Fruit fly (Drosophila melanogaster) whole organism, embryonic: ENCODE data around the gene CG5515.

Experiments used
- ATbp ChIP-seq: fragments of 200-800 bp; sonication (Bioruptor generic); optimal IDR thresholded peaks from 2 replicates; lab custom pipeline; 2017; ENCODE audit warnings: missing biosample characterization, mild to moderate bottlenecking, missing genetic modification characterization, missing genetic modification reagents
- Ada2b ChIP-seq: fragments of 200-800 bp; sonication (Bioruptor generic); IDR thresholded peaks from 2 replicates; pipeline ENCODE4 v1.3.6; 2022; ENCODE audit warnings: missing biosample characterization, missing genetic modification characterization
- CG10147 ChIP-seq: fragments of 200-800 bp; sonication (Bioruptor generic); optimal IDR thresholded peaks from 2 replicates; lab custom pipeline; 2019; ENCODE audit warnings: missing biosample characterization, mild to moderate bottlenecking, missing genetic modification characterization, moderate library complexity
- CG10565 ChIP-seq: fragments of 200-800 bp; sonication (Bioruptor generic); optimal IDR thresholded peaks from 3 replicates; lab custom pipeline; 2016; ENCODE audit warnings: missing biosample characterization, mild to moderate bottlenecking, missing genetic modification characterization
- CG11695 ChIP-seq: fragments of 200-800 bp; sonication (Bioruptor generic); IDR thresholded peaks from 3 replicates; pipeline ENCODE4 v1.3.6; 2022; ENCODE audit warnings: missing biosample characterization, missing genetic modification characterization
- CG11696 ChIP-seq: fragments of 200-800 bp; sonication (Bioruptor generic); IDR thresholded peaks from 2 replicates; pipeline ENCODE4 v1.3.6; 2022; ENCODE audit warnings: missing biosample characterization, missing genetic modification characterization
- CG12391 ChIP-seq: fragments of 200-800 bp; sonication (Bioruptor generic); optimal IDR thresholded peaks from 3 replicates; lab custom pipeline; 2018; ENCODE audit warnings: missing biosample characterization, mild to moderate bottlenecking, missing genetic modification characterization, moderate library complexity
- CG1602 ChIP-seq: fragments of 200-800 bp; sonication (Bioruptor generic); optimal IDR thresholded peaks from 3 replicates; lab custom pipeline; 2016; ENCODE audit warnings: missing biosample characterization, missing genetic modification characterization
- CG1603 ChIP-seq: fragments of 200-800 bp; sonication (Bioruptor generic); optimal IDR thresholded peaks from 2 replicates; lab custom pipeline; 2019; ENCODE audit warnings: missing biosample characterization, mild to moderate bottlenecking, missing genetic modification characterization, moderate library complexity
- CG17359 ChIP-seq: fragments of 200-800 bp; sonication (Bioruptor generic); optimal IDR thresholded peaks from 3 replicates; lab custom pipeline; 2018; ENCODE audit warnings: missing biosample characterization, mild to moderate bottlenecking, missing genetic modification characterization, moderate library complexity
- CG18262 ChIP-seq: fragments of 200-800 bp; optimal IDR thresholded peaks from 3 replicates; lab custom pipeline; 2019; ENCODE audit warnings: missing biosample characterization, mild to moderate bottlenecking, missing genetic modification characterization, moderate library complexity
- CG1832 ChIP-seq: fragments of 200-800 bp; sonication (Bioruptor generic); optimal IDR thresholded peaks from 2 replicates; lab custom pipeline; 2017; ENCODE audit warnings: missing biosample characterization, mild to moderate bottlenecking, missing genetic modification characterization, inconsistent platforms
- CG2199 ChIP-seq: fragments of 200-800 bp; sonication (Bioruptor generic); IDR thresholded peaks from 3 replicates; pipeline ENCODE4 v1.3.6; 2022; ENCODE audit warnings: missing biosample characterization, missing genetic modification characterization
- CG2678 ChIP-seq: fragments of 200-800 bp; sonication (Bioruptor generic); optimal IDR thresholded peaks from 3 replicates; lab custom pipeline; 2019; ENCODE audit warnings: missing biosample characterization, mild to moderate bottlenecking, missing genetic modification characterization, moderate library complexity
- CG30403 ChIP-seq: fragments of 200-800 bp; sonication (Bioruptor generic); optimal IDR thresholded peaks from 3 replicates; lab custom pipeline; 2016; ENCODE audit warnings: missing biosample characterization, missing genetic modification characterization
- CG3407 ChIP-seq: fragments of 200-800 bp; sonication (Bioruptor generic); optimal IDR thresholded peaks from 2 replicates; lab custom pipeline; 2018; ENCODE audit warnings: missing biosample characterization, mild to moderate bottlenecking, missing genetic modification characterization
- CG4730 ChIP-seq: fragments of 200-800 bp; sonication (Bioruptor generic); IDR thresholded peaks from 2 replicates; pipeline ENCODE4 v1.3.6; 2022; ENCODE audit warnings: missing biosample characterization, missing genetic modification characterization
- CG6254 ChIP-seq: fragments of 200-800 bp; sonication (Bioruptor generic); optimal IDR thresholded peaks from 3 replicates; lab custom pipeline; 2017; ENCODE audit warnings: mild to moderate bottlenecking, missing biosample characterization, missing genetic modification reagents, missing genetic modification characterization
- CG7839 ChIP-seq: fragments of 200-800 bp; sonication (Bioruptor generic); optimal IDR thresholded peaks from 3 replicates; lab custom pipeline; 2018; ENCODE audit warnings: missing biosample characterization, mild to moderate bottlenecking, missing genetic modification characterization, moderate library complexity
- CG7928 ChIP-seq: fragments of 200-800 bp; sonication (Bioruptor generic); optimal IDR thresholded peaks from 2 replicates; lab custom pipeline; 2017; ENCODE audit warnings: missing biosample characterization, mild to moderate bottlenecking, missing genetic modification characterization
- D ChIP-seq, 2 experiments: fragments of 200-800 bp in 1 of 2; fragments of >200 bp in 1 of 2; sonication (Bioruptor generic) in 1 of 2; optimal IDR thresholded peaks; 2 replicates in 1 of 2; 3 replicates in 1 of 2; lab custom pipeline; 2017; ENCODE audit warnings: mild to moderate bottlenecking in 1 of 2, missing biosample characterization in 1 of 2, missing genetic modification characterization in 1 of 2, missing genetic modification reagents in 1 of 2
- D19A ChIP-seq: fragments of 200-800 bp; optimal IDR thresholded peaks from 3 replicates; lab custom pipeline; 2019; ENCODE audit warnings: missing biosample characterization, mild to moderate bottlenecking, missing genetic modification characterization, moderate library complexity
- Lpt ChIP-seq: fragments of >200 bp; optimal IDR thresholded peaks from 2 replicates; lab custom pipeline; 2018; ENCODE audit warnings: missing biosample characterization, missing genetic modification characterization
- MBD-R2 ChIP-seq: fragments of 200-800 bp; sonication (Bioruptor generic); IDR thresholded peaks from 2 replicates; pipeline ENCODE4 v1.3.6; 2022; ENCODE audit warnings: missing biosample characterization, missing genetic modification characterization
- Mrtf ChIP-seq: fragments of 200-800 bp; sonication (Bioruptor generic); IDR thresholded peaks from 3 replicates; pipeline ENCODE4 v1.3.6; 2022; ENCODE audit warnings: missing biosample characterization, missing genetic modification characterization
- Oaz ChIP-seq: fragments of 200-800 bp; sonication (Bioruptor generic); IDR thresholded peaks from 2 replicates; pipeline ENCODE4 v1.3.6; 2022; ENCODE audit warnings: missing biosample characterization, missing genetic modification characterization
- Sox102F ChIP-seq: fragments of 200-800 bp; sonication (Bioruptor generic); optimal IDR thresholded peaks from 2 replicates; lab custom pipeline; 2018; ENCODE audit warnings: missing biosample characterization, mild to moderate bottlenecking, missing genetic modification characterization, moderate library complexity
- Usf ChIP-seq: fragments of 200-800 bp; sonication (Bioruptor generic); optimal IDR thresholded peaks from 2 replicates; lab custom pipeline; 2017; ENCODE audit warnings: missing genotype, missing biosample characterization, missing genetic modification characterization
- bsh ChIP-seq, 2 experiments: fragments of 200-800 bp; sonication (Bioruptor generic); optimal IDR thresholded peaks; 2 replicates each; lab custom pipeline; 2017 to 2018; ENCODE audit warnings: mild to moderate bottlenecking in 2 of 2, missing biosample characterization in 2 of 2, missing genetic modification characterization in 2 of 2, moderate library complexity in 1 of 2
- croc ChIP-seq: fragments of 200-800 bp; sonication (Bioruptor generic); conservative IDR thresholded peaks from 3 replicates; pipeline ENCODE4 v1.3.6; 2022; ENCODE audit warnings: missing biosample characterization, missing genetic modification characterization
- cwo ChIP-seq: fragments of 200-800 bp; sonication (Bioruptor generic); optimal IDR thresholded peaks from 3 replicates; lab custom pipeline; 2017; ENCODE audit warnings: missing biosample characterization, missing genetic modification characterization, mild to moderate bottlenecking, moderate library complexity, missing genetic modification reagents
- danr ChIP-seq: fragments of 200-800 bp; sonication (Bioruptor generic); IDR thresholded peaks from 2 replicates; pipeline ENCODE4 v1.3.6; 2022; ENCODE audit warnings: missing biosample characterization, missing genetic modification characterization
- dimm ChIP-seq: fragments of 200-800 bp; sonication (Bioruptor generic); IDR thresholded peaks from 2 replicates; pipeline ENCODE4 v1.3.6; 2022; ENCODE audit warnings: missing biosample characterization, missing genetic modification characterization
- dmrt11E ChIP-seq: fragments of 200-800 bp; sonication (Bioruptor generic); optimal IDR thresholded peaks from 3 replicates; lab custom pipeline; 2018; ENCODE audit warnings: missing biosample characterization, mild to moderate bottlenecking, missing genetic modification characterization, moderate library complexity
- dmrt99B ChIP-seq: fragments of 200-800 bp; sonication (Bioruptor generic); optimal IDR thresholded peaks from 2 replicates; lab custom pipeline; 2018; ENCODE audit warnings: missing biosample characterization, mild to moderate bottlenecking, missing genetic modification characterization, moderate library complexity
- ewg ChIP-seq: fragments of 200-800 bp; sonication (Bioruptor generic); optimal IDR thresholded peaks from 3 replicates; lab custom pipeline; 2017; ENCODE audit warnings: mild to moderate bottlenecking, missing biosample characterization, missing genetic modification reagents, missing genetic modification characterization
- fd64A ChIP-seq: fragments of 200-800 bp; sonication (Bioruptor generic); optimal IDR thresholded peaks from 3 replicates; lab custom pipeline; 2018; ENCODE audit warnings: missing biosample characterization, mild to moderate bottlenecking, missing genetic modification characterization
- hb ChIP-seq: fragments of 200-800 bp; sonication (Bioruptor generic); IDR thresholded peaks from 3 replicates; pipeline ENCODE4 v1.3.6; 2022; ENCODE audit warnings: missing biosample characterization, missing genetic modification characterization; ENCODE audit not compliant: partially characterized antibody
- ind ChIP-seq: fragments of 200-800 bp; sonication (Bioruptor generic); optimal IDR thresholded peaks from 3 replicates; lab custom pipeline; 2016; ENCODE audit warnings: missing biosample characterization, missing genetic modification characterization
- kah ChIP-seq: fragments of 200-800 bp; sonication (Bioruptor generic); optimal IDR thresholded peaks from 2 replicates; lab custom pipeline; 2018; ENCODE audit warnings: missing biosample characterization, mild to moderate bottlenecking, missing genetic modification characterization
- klu ChIP-seq: fragments of 200-800 bp; sonication (Bioruptor generic); IDR thresholded peaks from 2 replicates; pipeline ENCODE4 v1.3.6; 2022; ENCODE audit warnings: missing biosample characterization, missing genetic modification characterization
- lmd ChIP-seq: fragments of 200-800 bp; sonication (Bioruptor generic); IDR thresholded peaks from 2 replicates; pipeline ENCODE4 v1.3.6; 2022; ENCODE audit warnings: missing biosample characterization, missing genetic modification characterization
- luna ChIP-seq: fragments of 200-800 bp; sonication (Bioruptor generic); optimal IDR thresholded peaks from 2 replicates; lab custom pipeline; 2016; ENCODE audit warnings: missing biosample characterization, missing genetic modification characterization
- org-1 ChIP-seq: fragments of 200-800 bp; sonication (Bioruptor generic); optimal IDR thresholded peaks from 2 replicates; lab custom pipeline; 2017; ENCODE audit warnings: missing biosample characterization, missing genetic modification characterization
- prd ChIP-seq, 3 experiments: fragments of >200 bp in 2 of 3; fragments of 200-800 bp in 1 of 3; sonication (Bioruptor generic) in 1 of 3; optimal IDR thresholded peaks in 2 of 3; IDR thresholded peaks in 1 of 3; 2 replicates in 2 of 3; 3 replicates in 1 of 3; pipeline versions ENCODE4 v1.3.6 to Lab custom; 2017 to 2022; ENCODE audit warnings: missing biosample characterization in 1 of 3, missing genetic modification characterization in 1 of 3
- row ChIP-seq: fragments of 200-800 bp; sonication (Bioruptor generic); IDR thresholded peaks from 3 replicates; pipeline ENCODE4 v1.3.6; 2022; ENCODE audit warnings: missing biosample characterization, missing genetic modification characterization
- sim ChIP-seq: fragments of 200-800 bp; sonication (Bioruptor generic); IDR thresholded peaks from 2 replicates; pipeline ENCODE4 v1.3.6; 2022; ENCODE audit warnings: missing biosample characterization, missing genetic modification characterization
- slbo ChIP-seq: fragments of 200-800 bp; sonication (Bioruptor generic); IDR thresholded peaks from 2 replicates; pipeline ENCODE4 v1.3.6; 2022; ENCODE audit warnings: missing biosample characterization, missing genetic modification characterization
- tin ChIP-seq: fragments of 200-800 bp; sonication (Bioruptor generic); optimal IDR thresholded peaks from 3 replicates; lab custom pipeline; 2016; ENCODE audit warnings: missing biosample characterization, missing genetic modification characterization
- usp ChIP-seq: fragments of >200 bp; optimal IDR thresholded peaks from 2 replicates; lab custom pipeline; 2017; ENCODE audit warnings: missing biosample characterization, missing genetic modification characterization

Gene CG5515

dm6 chr3R:24142971-24143370, 45.7 kb downstream of the CG5515 start (continued):
- TF ChIP-seq Ada2b (GFP tag; lab: Robert Waterston, UW) (no peak), CG10147 (GFP tag; lab: Kevin White, UChicago) (no peak), CG4730 (GFP tag; lab: Robert Waterston, UW) (0 out of 2 replicates have a peak, but pooled peaks have one; percentile 19), slbo (no peak), CG2678 (tag; lab: Kevin White, UChicago) (peak; percentile 47), ewg (GFP tag; lab: Kevin White, UChicago) (peak; percentile 15), klu (no peak), hb (no peak), CG12391 (peak; percentile 36), CG18262 (tag; lab: Kevin White, UChicago) (peak; percentile 47), prd (optimal IDR thresholded peaks at IDR 0.05; lab: Kevin White, UChicago) (no peak), prd (GFP tag; IDR thresholded peaks at IDR 0.05; lab: Robert Waterston, UW) (peak; percentile 38; the same call in 1 of the 3 replicates), Mrtf (no peak), danr (GFP tag; lab: Robert Waterston, UW) (no peak), CG7928 (GFP tag; lab: Kevin White, UChicago) (no peak), cwo (GFP tag; lab: Kevin White, UChicago) (peak; percentile 1), D19A (tag; lab: Kevin White, UChicago) (peak; percentile 37), dmrt99B (tag; lab: Kevin White, UChicago) (peak; percentile 65), sim (no peak), CG1832 (no peak), CG1602 (GFP tag; lab: Kevin White, UChicago) (peak; percentile 3), CG2199 (GFP tag; lab: Robert Waterston, UW) (no peak), fd64A (no peak), usp (GFP tag; lab: Kevin White, UChicago) (no peak), ATbp (GFP tag; lab: Kevin White, UChicago) (peak; percentile 26), dimm (GFP tag; lab: Robert Waterston, UW) (no peak), Usf (no peak), CG30403 (GFP tag; lab: Kevin White, UChicago) (peak; percentile 11), CG6254 (GFP tag; lab: Kevin White, UChicago) (no peak), org-1 (GFP tag; lab: Kevin White, UChicago) (no peak), CG10565 (GFP tag; lab: Kevin White, UChicago) (no peak), lmd (GFP tag; lab: Robert Waterston, UW) (peak; percentile 33; the same call in 1 of the 2 replicates), luna (GFP tag; lab: Kevin White, UChicago) (no peak), CG3407 (peak; percentile 3), CG7839 (tag; lab: Kevin White, UChicago) (peak; percentile 43), MBD-R2 (GFP tag; lab: Robert Waterston, UW) (no peak), Lpt (GFP tag; lab: Kevin White, UChicago) (no peak), Sox102F (peak; percentile 55), croc (GFP tag; lab: Robert Waterston, UW) (0 out of 3 replicates have a peak, but pooled peaks have one; percentile 17), D (optimal IDR thresholded peaks at IDR 0.05; lab: Kevin White, UChicago) (no peak), D (GFP tag; optimal IDR thresholded peaks at IDR 0.05; lab: Kevin White, UChicago) (peak; percentile 10), bsh (GFP tag; optimal IDR thresholded peaks at IDR 0.05; lab: Kevin White, UChicago) (peak; percentile 30 to 58), row (peak; percentile 52), kah (no peak), ind (GFP tag; lab: Kevin White, UChicago) (peak; percentile 23), Oaz (GFP tag; lab: Robert Waterston, UW) (no peak), CG1603 (tag; lab: Kevin White, UChicago) (peak; percentile 25), CG17359 (tag; lab: Kevin White, UChicago) (peak; percentile 49), CG11695 (GFP tag; lab: Robert Waterston, UW) (peak; percentile 59; the same call in 1 of the 3 replicates), dmrt11E (tag; lab: Kevin White, UChicago) (peak; percentile 23), tin (GFP tag; lab: Kevin White, UChicago) (peak; percentile 19), CG11696 (GFP tag; lab: Robert Waterston, UW) (no peak)
